Fruit fly (Drosophila melanogaster) whole organism, embryonic: ENCODE measurements around the gene ttm50.
A peak's percentile ranks its signal among the peaks of the same experiment; 100 is the strongest.

Source experiments
- CG10431 ChIP-seq: fragments of 200-800 bp; sonication (Bioruptor generic); optimal IDR thresholded peaks from 3 replicates; lab custom pipeline; 2018; ENCODE audit warnings: missing biosample characterization, mild to moderate bottlenecking, missing genetic modification characterization
- CG11247 ChIP-seq: fragments of 200-800 bp; sonication (Bioruptor generic); IDR thresholded peaks from 2 replicates; pipeline ENCODE4 v1.3.6; 2022; ENCODE audit warnings: missing biosample characterization, missing genetic modification characterization
- CG11398 ChIP-seq: fragments of 200-800 bp; sonication (Bioruptor generic); optimal IDR thresholded peaks from 2 replicates; lab custom pipeline; 2016; ENCODE audit warnings: missing biosample characterization, missing genetic modification characterization
- CG12155 ChIP-seq: fragments of 200-800 bp; sonication (Bioruptor generic); optimal IDR thresholded peaks from 3 replicates; lab custom pipeline; 2016; ENCODE audit warnings: missing biosample characterization, missing genetic modification characterization
- CG12299 ChIP-seq: fragments of 200-800 bp; sonication (Bioruptor generic); optimal IDR thresholded peaks from 2 replicates; lab custom pipeline; 2018; ENCODE audit warnings: missing biosample characterization, mild to moderate bottlenecking, missing genetic modification characterization
- CG13894 ChIP-seq: fragments of 200-800 bp; sonication (Bioruptor generic); optimal IDR thresholded peaks from 3 replicates; lab custom pipeline; 2018; ENCODE audit warnings: missing biosample characterization, mild to moderate bottlenecking, missing genetic modification characterization, moderate library complexity
- CG14860 ChIP-seq: fragments of 200-800 bp; sonication (Bioruptor generic); IDR thresholded peaks from 3 replicates; pipeline ENCODE4 v1.3.6; 2022; ENCODE audit warnings: missing biosample characterization, missing genetic modification characterization; ENCODE audit not compliant: partially characterized antibody
- CG17912 ChIP-seq: fragments of 200-800 bp; sonication (Bioruptor generic); optimal IDR thresholded peaks from 2 replicates; lab custom pipeline; 2018; ENCODE audit warnings: missing biosample characterization, mild to moderate bottlenecking, missing genetic modification characterization
- CG2116 ChIP-seq: fragments of 200-800 bp; sonication (Bioruptor generic); optimal IDR thresholded peaks from 3 replicates; lab custom pipeline; 2018; ENCODE audit warnings: missing biosample characterization, mild to moderate bottlenecking, missing genetic modification characterization
- CG2202 ChIP-seq: fragments of 200-800 bp; sonication (Bioruptor generic); optimal IDR thresholded peaks from 2 replicates; lab custom pipeline; 2018; ENCODE audit warnings: missing biosample characterization, mild to moderate bottlenecking, missing genetic modification characterization
- CG2889 ChIP-seq: fragments of 200-800 bp; sonication (Bioruptor generic); IDR thresholded peaks from 3 replicates; pipeline ENCODE4 v1.3.6; 2022; ENCODE audit warnings: missing biosample characterization, missing genetic modification characterization
- CG3065 ChIP-seq: fragments of 200-800 bp; sonication (Bioruptor generic); optimal IDR thresholded peaks from 2 replicates; lab custom pipeline; 2016; ENCODE audit warnings: missing biosample characterization, missing genetic modification characterization
- CG42726 ChIP-seq: fragments of 200-800 bp; sonication (Bioruptor generic); IDR thresholded peaks from 2 replicates; pipeline ENCODE4 v1.3.6; 2022; ENCODE audit warnings: missing biosample characterization, missing genetic modification characterization; ENCODE audit not compliant: partially characterized antibody
- CG4730 ChIP-seq: fragments of 200-800 bp; sonication (Bioruptor generic); IDR thresholded peaks from 2 replicates; pipeline ENCODE4 v1.3.6; 2022; ENCODE audit warnings: missing biosample characterization, missing genetic modification characterization
- CG6689 ChIP-seq: fragments of 200-800 bp; sonication (Bioruptor generic); IDR thresholded peaks from 2 replicates; pipeline ENCODE4 v1.3.6; 2022; ENCODE audit warnings: missing biosample characterization, missing genetic modification characterization
- CG7928 ChIP-seq: fragments of 200-800 bp; sonication (Bioruptor generic); optimal IDR thresholded peaks from 2 replicates; lab custom pipeline; 2017; ENCODE audit warnings: missing biosample characterization, mild to moderate bottlenecking, missing genetic modification characterization
- CG8290 ChIP-seq, 3 experiments: fragments of 200-800 bp; sonication (Bioruptor generic); optimal IDR thresholded peaks; 2 replicates each; lab custom pipeline; 2016 to 2019; ENCODE audit warnings: missing biosample characterization in 3 of 3, missing genetic modification characterization in 3 of 3, mild to moderate bottlenecking in 2 of 3, moderate library complexity in 1 of 3
- CoRest ChIP-seq: fragments of 200-800 bp; sonication (Bioruptor generic); optimal IDR thresholded peaks from 3 replicates; lab custom pipeline; 2018; ENCODE audit warnings: missing biosample characterization, mild to moderate bottlenecking, missing genetic modification characterization, moderate library complexity
- Dad ChIP-seq: fragments of 200-800 bp; sonication (Bioruptor generic); optimal IDR thresholded peaks from 3 replicates; lab custom pipeline; 2016; ENCODE audit warnings: missing biosample characterization, missing genetic modification characterization
- Dbx ChIP-seq: fragments of 200-800 bp; sonication (Bioruptor generic); IDR thresholded peaks from 3 replicates; pipeline ENCODE4 v1.3.6; 2022; ENCODE audit warnings: missing biosample characterization, missing genetic modification characterization
- Dek ChIP-seq: fragments of 200-800 bp; sonication (Bioruptor generic); optimal IDR thresholded peaks from 3 replicates; lab custom pipeline; 2019; ENCODE audit warnings: missing biosample characterization, mild to moderate bottlenecking, missing genetic modification characterization, moderate library complexity
- Dref ChIP-seq: fragments of 200-800 bp; sonication (Bioruptor generic); IDR thresholded peaks from 2 replicates; pipeline ENCODE4 v1.3.6; 2022; ENCODE audit warnings: missing biosample characterization, missing genetic modification characterization
- Gsc ChIP-seq: fragments of 200-800 bp; sonication (Bioruptor generic); IDR thresholded peaks from 2 replicates; pipeline ENCODE4 v1.3.6; 2022; ENCODE audit warnings: missing biosample characterization, missing genetic modification characterization
- HLH3B ChIP-seq: fragments of 200-800 bp; sonication (Bioruptor generic); IDR thresholded peaks from 2 replicates; pipeline ENCODE4 v1.3.6; 2022; ENCODE audit warnings: missing biosample characterization, missing genetic modification characterization
- HmgD ChIP-seq: fragments of 200-800 bp; sonication (Bioruptor generic); optimal IDR thresholded peaks from 3 replicates; lab custom pipeline; 2016; ENCODE audit warnings: missing biosample characterization, missing genetic modification characterization
- Max ChIP-seq: fragments of 200-800 bp; sonication (Bioruptor generic); optimal IDR thresholded peaks from 2 replicates; lab custom pipeline; 2016; ENCODE audit warnings: missing biosample characterization, mild to moderate bottlenecking, missing genetic modification characterization
- Oaz ChIP-seq: fragments of 200-800 bp; sonication (Bioruptor generic); IDR thresholded peaks from 2 replicates; pipeline ENCODE4 v1.3.6; 2022; ENCODE audit warnings: missing biosample characterization, missing genetic modification characterization
- Optix ChIP-seq: fragments of 200-800 bp; sonication (Bioruptor generic); IDR thresholded peaks from 3 replicates; pipeline ENCODE4 v1.3.6; 2022; ENCODE audit warnings: missing biosample characterization, missing genetic modification characterization
- Sox102F ChIP-seq: fragments of 200-800 bp; sonication (Bioruptor generic); optimal IDR thresholded peaks from 2 replicates; lab custom pipeline; 2018; ENCODE audit warnings: missing biosample characterization, mild to moderate bottlenecking, missing genetic modification characterization, moderate library complexity
- TFAM ChIP-seq: fragments of 200-800 bp; sonication (Bioruptor generic); optimal IDR thresholded peaks from 2 replicates; lab custom pipeline; 2017; ENCODE audit warnings: missing biosample characterization, missing genetic modification characterization, inconsistent platforms
- Vsx1 ChIP-seq: fragments of 200-800 bp; sonication (Bioruptor generic); optimal IDR thresholded peaks from 2 replicates; lab custom pipeline; 2017; ENCODE audit warnings: missing biosample characterization, mild to moderate bottlenecking, missing genetic modification characterization, missing genetic modification reagents
- ac ChIP-seq: fragments of 200-800 bp; sonication (Bioruptor generic); optimal IDR thresholded peaks from 3 replicates; lab custom pipeline; 2017; ENCODE audit warnings: missing biosample characterization, mild to moderate bottlenecking, missing genetic modification characterization
- al ChIP-seq: fragments of 200-800 bp; sonication (Bioruptor generic); IDR thresholded peaks from 2 replicates; pipeline ENCODE4 v1.3.6; 2022; ENCODE audit warnings: missing biosample characterization, missing genetic modification characterization
- ato ChIP-seq: fragments of 200-800 bp; sonication (Bioruptor generic); IDR thresholded peaks from 2 replicates; pipeline ENCODE4 v1.3.6; 2022; ENCODE audit warnings: missing biosample characterization, missing genetic modification characterization; ENCODE audit not compliant: partially characterized antibody
- crp ChIP-seq, 2 experiments: fragments of 200-800 bp; sonication (Bioruptor generic); optimal IDR thresholded peaks; 2 replicates in 1 of 2; 3 replicates in 1 of 2; lab custom pipeline; 2017; ENCODE audit warnings: missing biosample characterization in 2 of 2, missing genetic modification characterization in 2 of 2, mild to moderate bottlenecking in 1 of 2, moderate library complexity in 1 of 2
- gcm ChIP-seq: fragments of 200-800 bp; sonication (Bioruptor generic); optimal IDR thresholded peaks from 2 replicates; lab custom pipeline; 2019; ENCODE audit warnings: missing biosample characterization, mild to moderate bottlenecking, missing genetic modification characterization, moderate library complexity
- ind ChIP-seq: fragments of 200-800 bp; sonication (Bioruptor generic); optimal IDR thresholded peaks from 3 replicates; lab custom pipeline; 2016; ENCODE audit warnings: missing biosample characterization, missing genetic modification characterization
- nom ChIP-seq: fragments of 200-800 bp; sonication (Bioruptor generic); optimal IDR thresholded peaks from 2 replicates; lab custom pipeline; 2017; ENCODE audit warnings: missing biosample characterization, missing genetic modification characterization, mild to moderate bottlenecking, moderate library complexity, missing genetic modification reagents
- odd ChIP-seq: fragments of 200-800 bp; sonication (Bioruptor generic); optimal IDR thresholded peaks from 2 replicates; lab custom pipeline; 2017; ENCODE audit warnings: missing biosample characterization, mild to moderate bottlenecking, missing genetic modification characterization
- phol ChIP-seq: fragments of 200-800 bp; sonication (Bioruptor generic); optimal IDR thresholded peaks from 3 replicates; lab custom pipeline; 2018; ENCODE audit warnings: missing biosample characterization, mild to moderate bottlenecking, missing genetic modification characterization, moderate library complexity
- sens ChIP-seq: fragments of 200-800 bp; sonication (Bioruptor generic); peaks from one replicate; lab custom pipeline; 2016; ENCODE audit warnings: missing biosample characterization, missing genetic modification characterization
- seq ChIP-seq: fragments of 200-800 bp; sonication (Bioruptor generic); IDR thresholded peaks from 2 replicates; pipeline ENCODE4 v1.3.6; 2022; ENCODE audit warnings: missing biosample characterization, missing genetic modification characterization
- sna ChIP-seq: fragments of 200-800 bp; sonication (Bioruptor generic); IDR thresholded peaks from 2 replicates; pipeline ENCODE4 v1.3.6; 2022; ENCODE audit warnings: missing biosample characterization, missing genetic modification characterization; ENCODE audit not compliant: partially characterized antibody
- sug ChIP-seq: fragments of 200-800 bp; optimal IDR thresholded peaks from 2 replicates; lab custom pipeline; 2019; ENCODE audit warnings: missing biosample characterization, mild to moderate bottlenecking, missing genetic modification characterization, moderate library complexity
- tap ChIP-seq: fragments of 200-800 bp; optimal IDR thresholded peaks from 3 replicates; lab custom pipeline; 2019; ENCODE audit warnings: missing biosample characterization, mild to moderate bottlenecking, missing genetic modification characterization, moderate library complexity
- toy ChIP-seq: fragments of 200-800 bp; sonication (Bioruptor generic); IDR thresholded peaks from 2 replicates; pipeline ENCODE4 v1.3.6; 2022; ENCODE audit warnings: missing biosample characterization, missing genetic modification characterization
- trh ChIP-seq: fragments of 200-800 bp; sonication (Bioruptor generic); optimal IDR thresholded peaks from 2 replicates; lab custom pipeline; 2016; ENCODE audit warnings: missing biosample characterization, missing genetic modification characterization
- tx ChIP-seq: fragments of 200-800 bp; sonication (Bioruptor generic); optimal IDR thresholded peaks from 2 replicates; lab custom pipeline; 2016; ENCODE audit warnings: missing biosample characterization, missing genetic modification characterization
- wor ChIP-seq: fragments of 200-800 bp; sonication (Bioruptor generic); IDR thresholded peaks from 2 replicates; pipeline ENCODE4 v1.3.6; 2022; ENCODE audit warnings: missing biosample characterization, missing genetic modification characterization
- zfh1 ChIP-seq: fragments of 200-800 bp; sonication (Bioruptor generic); IDR thresholded peaks from 3 replicates; pipeline ENCODE4 v1.3.6; 2022; ENCODE audit warnings: missing biosample characterization, missing genetic modification characterization

ttm50 gene

DNA sequence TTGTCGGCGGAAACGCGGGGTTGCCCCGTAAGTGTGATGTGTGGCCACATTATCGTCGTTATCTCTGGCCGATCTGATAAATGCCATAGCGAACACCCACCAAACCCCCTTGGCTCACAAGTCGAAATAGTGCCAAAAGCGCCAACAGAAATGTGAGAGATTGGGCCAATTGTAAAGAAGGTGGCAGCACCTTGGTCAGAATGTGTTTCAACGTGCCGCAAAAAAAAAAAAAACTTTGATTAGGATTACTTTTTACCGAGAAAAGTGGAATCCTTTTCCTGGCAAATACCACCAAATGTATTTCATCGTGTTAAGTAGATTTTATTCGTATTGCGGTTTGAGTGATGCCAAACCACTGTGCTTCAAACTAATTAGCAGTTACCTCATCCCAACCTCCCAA, 11.0 kb upstream of the ttm50 start (continued):
- no peak for TF ChIP-seq ac (GFP tag; lab: Kevin White, UChicago)
- 0 out of 3 replicates have a peak, but pooled peaks have one; percentile 48 for TF ChIP-seq CG14860 (GFP tag; lab: Robert Waterston, UW)
- peak; percentile 85 for TF ChIP-seq sug (tag; lab: Kevin White, UChicago)
- TF ChIP-seq HLH3B = peak; percentile 85
- TF ChIP-seq tx (GFP tag; lab: Kevin White, UChicago) = peak; percentile 82
- no peak for TF ChIP-seq tap (tag; lab: Kevin White, UChicago)
- TF ChIP-seq Dref = peak; percentile 35; the same call in 1 of the 2 replicates
- peak; percentile 86 for TF ChIP-seq Vsx1
- TF ChIP-seq odd (GFP tag; lab: Kevin White, UChicago) = peak; percentile 66
- TF ChIP-seq zfh1 (GFP tag; lab: Robert Waterston, UW) = peak; percentile 86
- peak; percentile 49; the same call in 1 of the 2 replicates for TF ChIP-seq Gsc (GFP tag; lab: Robert Waterston, UW)
- TF ChIP-seq seq (GFP tag; lab: Robert Waterston, UW) = peak; percentile 83
- TF ChIP-seq Sox102F (GFP tag; lab: Kevin White, UChicago) = peak; percentile 79
- TF ChIP-seq CG6689 = peak; percentile 84
- peak; percentile 27 for TF ChIP-seq trh (GFP tag; lab: Kevin White, UChicago)
- peak; percentile 85 for TF ChIP-seq Oaz (GFP tag; lab: Robert Waterston, UW)
- peak; percentile 74 for TF ChIP-seq CoRest (tag; lab: Kevin White, UChicago)
- peak; percentile 41 for TF ChIP-seq HmgD (GFP tag; lab: Kevin White, UChicago)
- peak; percentile 72 for TF ChIP-seq Dek
- TF ChIP-seq CG7928 = peak; percentile 39
- TF ChIP-seq phol (tag; lab: Kevin White, UChicago) = peak; percentile 52
- TF ChIP-seq CG2116 (GFP tag; lab: Kevin White, UChicago) = no peak
- TF ChIP-seq CG11398 = peak; percentile 72
- TF ChIP-seq CG11247 (GFP tag; lab: Robert Waterston, UW) = peak; percentile 89
- peak; percentile 86 for TF ChIP-seq ind (GFP tag; lab: Kevin White, UChicago)
- peak; percentile 83 for TF ChIP-seq CG4730
- no peak for TF ChIP-seq nom (GFP tag; lab: Kevin White, UChicago)
- TF ChIP-seq ato (GFP tag; lab: Robert Waterston, UW) = no peak
- peak; percentile 18 for TF ChIP-seq CG12299 (tag; lab: Kevin White, UChicago)
- TF ChIP-seq TFAM (GFP tag; lab: Kevin White, UChicago) = no peak
- TF ChIP-seq sens (GFP tag; lab: Kevin White, UChicago) = peak; percentile 91
- peak; percentile 56 for TF ChIP-seq Max (GFP tag; lab: Kevin White, UChicago)
- TF ChIP-seq CG10431 (GFP tag; lab: Kevin White, UChicago) = no peak
- peak in 1 of 2 experiments; percentile 14 for TF ChIP-seq crp (GFP tag; optimal IDR thresholded peaks at IDR 0.05; lab: Kevin White, UChicago)
- peak; percentile 86 for TF ChIP-seq al (GFP tag; lab: Robert Waterston, UW)
- peak; percentile 92 for TF ChIP-seq Dbx (GFP tag; lab: Robert Waterston, UW)
- no peak for TF ChIP-seq CG2202
- peak; percentile 79 for TF ChIP-seq CG12155
- TF ChIP-seq wor (GFP tag; lab: Robert Waterston, UW) = peak; percentile 47; the same call in 1 of the 2 replicates
- peak; percentile 85 for TF ChIP-seq Optix (GFP tag; lab: Robert Waterston, UW)
- TF ChIP-seq sna (GFP tag; lab: Robert Waterston, UW) = no peak
- TF ChIP-seq CG2889 (GFP tag; lab: Robert Waterston, UW) = peak; percentile 87
- peak; percentile 24 for TF ChIP-seq CG3065
- TF ChIP-seq CG17912 (GFP tag; lab: Kevin White, UChicago) = no peak
- TF ChIP-seq Dad (GFP tag; lab: Kevin White, UChicago) = peak; percentile 72
- peak; percentile 69; the same call in 1 of the 2 replicates for TF ChIP-seq toy
- peak; percentile 74 for TF ChIP-seq CG13894
- peak; percentile 6 for TF ChIP-seq gcm (GFP tag; lab: Kevin White, UChicago)
- no peak for TF ChIP-seq CG42726 (GFP tag; lab: Robert Waterston, UW)
- TF ChIP-seq CG8290 (GFP tag; optimal IDR thresholded peaks at IDR 0.05; lab: Kevin White, UChicago) = no peak
- TF ChIP-seq CG8290 (tag; optimal IDR thresholded peaks at IDR 0.05; lab: Kevin White, UChicago) = peak in 1 of 2 experiments; percentile 52
